Fruit fly (Drosophila melanogaster) whole organism, embryonic: ENCODE data around the gene AstC.

Experiments used
- ATbp ChIP-seq: fragments of 200-800 bp; sonication (Bioruptor generic); optimal IDR thresholded peaks from 2 replicates; lab custom pipeline; 2017; ENCODE audit warnings: missing biosample characterization, mild to moderate bottlenecking, missing genetic modification characterization, missing genetic modification reagents
- CG11247 ChIP-seq: fragments of 200-800 bp; sonication (Bioruptor generic); IDR thresholded peaks from 2 replicates; pipeline ENCODE4 v1.3.6; 2022; ENCODE audit warnings: missing biosample characterization, missing genetic modification characterization
- CG11456 ChIP-seq: fragments of 200-800 bp; sonication (Bioruptor generic); IDR thresholded peaks from 3 replicates; pipeline ENCODE4 v1.3.6; 2022; ENCODE audit warnings: missing biosample characterization, missing genetic modification characterization
- CG11504 ChIP-seq: fragments of 200-800 bp; sonication (Bioruptor generic); optimal IDR thresholded peaks from 3 replicates; lab custom pipeline; 2019; ENCODE audit warnings: missing biosample characterization, mild to moderate bottlenecking, missing genetic modification characterization, moderate library complexity
- CG12219 ChIP-seq: fragments of 200-800 bp; sonication (Bioruptor generic); optimal IDR thresholded peaks from 3 replicates; lab custom pipeline; 2018; ENCODE audit warnings: missing biosample characterization, mild to moderate bottlenecking, missing genetic modification characterization
- CG12769 ChIP-seq: fragments of 200-800 bp; sonication (Bioruptor generic); optimal IDR thresholded peaks from 2 replicates; lab custom pipeline; 2019; ENCODE audit warnings: missing biosample characterization, mild to moderate bottlenecking, missing genetic modification characterization, moderate library complexity
- CG14710 ChIP-seq: fragments of 200-800 bp; sonication (Bioruptor generic); optimal IDR thresholded peaks from 3 replicates; lab custom pipeline; 2019; ENCODE audit warnings: missing biosample characterization, mild to moderate bottlenecking, missing genetic modification characterization, moderate library complexity
- CG15696 ChIP-seq: fragments of 200-800 bp; sonication (Bioruptor generic); optimal IDR thresholded peaks from 2 replicates; lab custom pipeline; 2019; ENCODE audit warnings: missing biosample characterization, mild to moderate bottlenecking, missing genetic modification characterization, moderate library complexity
- CG16779 ChIP-seq: fragments of 200-800 bp; sonication (Bioruptor generic); IDR thresholded peaks from 2 replicates; pipeline ENCODE4 v1.3.6; 2022; ENCODE audit warnings: missing biosample characterization, missing genetic modification characterization
- CG17328 ChIP-seq: fragments of 200-800 bp; sonication (Bioruptor generic); IDR thresholded peaks from 2 replicates; pipeline ENCODE4 v1.3.6; 2022; ENCODE audit warnings: missing biosample characterization, missing genetic modification characterization
- CG1832 ChIP-seq: fragments of 200-800 bp; sonication (Bioruptor generic); optimal IDR thresholded peaks from 2 replicates; lab custom pipeline; 2017; ENCODE audit warnings: missing biosample characterization, mild to moderate bottlenecking, missing genetic modification characterization, inconsistent platforms
- CG30020 ChIP-seq: fragments of 200-800 bp; optimal IDR thresholded peaks from 2 replicates; lab custom pipeline; 2019; ENCODE audit warnings: missing biosample characterization, mild to moderate bottlenecking, missing genetic modification characterization, moderate library complexity
- CG31224 ChIP-seq: fragments of 200-800 bp; sonication (Bioruptor generic); IDR thresholded peaks from 2 replicates; pipeline ENCODE4 v1.3.6; 2022; ENCODE audit warnings: missing biosample characterization, missing genetic modification characterization
- CG33557 ChIP-seq: fragments of 200-800 bp; sonication (Bioruptor generic); optimal IDR thresholded peaks from 2 replicates; lab custom pipeline; 2019; ENCODE audit warnings: missing biosample characterization, mild to moderate bottlenecking, missing genetic modification characterization, moderate library complexity
- CG3407 ChIP-seq: fragments of 200-800 bp; sonication (Bioruptor generic); optimal IDR thresholded peaks from 2 replicates; lab custom pipeline; 2018; ENCODE audit warnings: missing biosample characterization, mild to moderate bottlenecking, missing genetic modification characterization
- CG42726 ChIP-seq: fragments of 200-800 bp; sonication (Bioruptor generic); IDR thresholded peaks from 2 replicates; pipeline ENCODE4 v1.3.6; 2022; ENCODE audit warnings: missing biosample characterization, missing genetic modification characterization; ENCODE audit not compliant: partially characterized antibody
- CG43689 ChIP-seq: fragments of 200-800 bp; sonication (Bioruptor generic); IDR thresholded peaks from 2 replicates; pipeline ENCODE4 v1.3.6; 2022; ENCODE audit warnings: missing biosample characterization, missing genetic modification characterization
- CG5953 ChIP-seq: fragments of 200-800 bp; sonication (Bioruptor generic); IDR thresholded peaks from 2 replicates; pipeline ENCODE4 v1.3.6; 2022; ENCODE audit warnings: missing biosample characterization, missing genetic modification characterization
- CG6254 ChIP-seq: fragments of 200-800 bp; sonication (Bioruptor generic); optimal IDR thresholded peaks from 3 replicates; lab custom pipeline; 2017; ENCODE audit warnings: mild to moderate bottlenecking, missing biosample characterization, missing genetic modification reagents, missing genetic modification characterization
- CG6272 ChIP-seq: fragments of 200-800 bp; sonication (Bioruptor generic); IDR thresholded peaks from 2 replicates; pipeline ENCODE4 v1.3.6; 2022; ENCODE audit warnings: missing biosample characterization, missing genetic modification characterization
- CG6813 ChIP-seq: fragments of 200-800 bp; sonication (Bioruptor generic); optimal IDR thresholded peaks from 2 replicates; lab custom pipeline; 2017; ENCODE audit warnings: missing biosample characterization, missing genetic modification characterization, mild to moderate bottlenecking, moderate library complexity, missing genetic modification reagents
- CG8290 ChIP-seq, 3 experiments: fragments of 200-800 bp; sonication (Bioruptor generic); optimal IDR thresholded peaks; 2 replicates each; lab custom pipeline; 2016 to 2019; ENCODE audit warnings: missing biosample characterization in 3 of 3, missing genetic modification characterization in 3 of 3, mild to moderate bottlenecking in 2 of 3, moderate library complexity in 1 of 3
- E2f1 ChIP-seq: fragments of 200-800 bp; sonication (Bioruptor generic); IDR thresholded peaks from 2 replicates; pipeline ENCODE4 v1.3.6; 2022; ENCODE audit warnings: missing biosample characterization, missing genetic modification characterization
- HHEX ChIP-seq: fragments of 200-800 bp; sonication (Bioruptor generic); optimal IDR thresholded peaks from 3 replicates; lab custom pipeline; 2017; ENCODE audit warnings: missing biosample characterization, mild to moderate bottlenecking, missing genetic modification characterization, missing genetic modification reagents
- Hey ChIP-seq: fragments of 200-800 bp; sonication (Bioruptor generic); optimal IDR thresholded peaks from 3 replicates; lab custom pipeline; 2018; ENCODE audit warnings: missing biosample characterization, mild to moderate bottlenecking, missing genetic modification characterization
- Lhr ChIP-seq: fragments of 200-800 bp; sonication (Bioruptor generic); optimal IDR thresholded peaks from 3 replicates; lab custom pipeline; 2017; ENCODE audit warnings: mild to moderate bottlenecking, missing biosample characterization, missing genetic modification reagents, missing genetic modification characterization
- MBD-R2 ChIP-seq: fragments of 200-800 bp; sonication (Bioruptor generic); IDR thresholded peaks from 2 replicates; pipeline ENCODE4 v1.3.6; 2022; ENCODE audit warnings: missing biosample characterization, missing genetic modification characterization
- NC2α ChIP-seq: fragments of 200-800 bp; sonication (Bioruptor generic); optimal IDR thresholded peaks from 2 replicates; lab custom pipeline; 2016; ENCODE audit warnings: missing biosample characterization, missing genetic modification characterization
- NK7.1 ChIP-seq: fragments of 200-800 bp; sonication (Bioruptor generic); optimal IDR thresholded peaks from 3 replicates; lab custom pipeline; 2016; ENCODE audit warnings: missing biosample characterization, missing genetic modification characterization
- Oaz ChIP-seq: fragments of 200-800 bp; sonication (Bioruptor generic); IDR thresholded peaks from 2 replicates; pipeline ENCODE4 v1.3.6; 2022; ENCODE audit warnings: missing biosample characterization, missing genetic modification characterization
- Sox100B ChIP-seq: fragments of 200-800 bp; sonication (Bioruptor generic); optimal IDR thresholded peaks from 3 replicates; lab custom pipeline; 2018; ENCODE audit warnings: missing biosample characterization, mild to moderate bottlenecking, missing genetic modification characterization
- Ssrp ChIP-seq: fragments of 200-800 bp; sonication (Bioruptor generic); optimal IDR thresholded peaks from 2 replicates; lab custom pipeline; 2018; ENCODE audit warnings: missing biosample characterization, mild to moderate bottlenecking, missing genetic modification characterization, moderate library complexity
- Vsx1 ChIP-seq: fragments of 200-800 bp; sonication (Bioruptor generic); optimal IDR thresholded peaks from 2 replicates; lab custom pipeline; 2017; ENCODE audit warnings: missing biosample characterization, mild to moderate bottlenecking, missing genetic modification characterization, missing genetic modification reagents
- btn ChIP-seq: fragments of 200-800 bp; sonication (Bioruptor generic); optimal IDR thresholded peaks from 2 replicates; lab custom pipeline; 2016; ENCODE audit warnings: missing biosample characterization, missing genetic modification characterization
- crol ChIP-seq: fragments of 200-800 bp; sonication (Bioruptor generic); IDR thresholded peaks from 2 replicates; pipeline ENCODE4 v1.3.6; 2022; ENCODE audit warnings: missing biosample characterization, missing genetic modification characterization
- dati ChIP-seq: fragments of 200-800 bp; sonication (Bioruptor generic); IDR thresholded peaks from 2 replicates; pipeline ENCODE4 v1.3.6; 2022; ENCODE audit warnings: missing biosample characterization, missing genetic modification characterization
- grau ChIP-seq: fragments of 200-800 bp; optimal IDR thresholded peaks from 3 replicates; lab custom pipeline; 2019; ENCODE audit warnings: missing biosample characterization, mild to moderate bottlenecking, missing genetic modification characterization, moderate library complexity
- gt ChIP-seq: fragments of 200-800 bp; sonication (Bioruptor generic); IDR thresholded peaks from 2 replicates; pipeline ENCODE4 v1.3.6; 2022; ENCODE audit warnings: missing biosample characterization, missing genetic modification characterization
- hkb ChIP-seq, 2 experiments: fragments of 200-800 bp in 1 of 2; fragments of >200 bp in 1 of 2; sonication (Bioruptor generic) in 1 of 2; IDR thresholded peaks in 1 of 2; optimal IDR thresholded peaks in 1 of 2; 2 replicates each; pipeline versions ENCODE4 v1.3.6 to Lab custom; 2017 to 2022; ENCODE audit warnings: missing biosample characterization in 1 of 2, missing genetic modification characterization in 1 of 2
- insv ChIP-seq, 2 experiments: fragments of 200-800 bp; sonication (Bioruptor generic); optimal IDR thresholded peaks; 3 replicates each; lab custom pipeline; 2016 to 2018; ENCODE audit warnings: missing biosample characterization in 2 of 2, missing genetic modification characterization in 2 of 2
- p53 ChIP-seq: fragments of 200-800 bp; sonication (Bioruptor generic); optimal IDR thresholded peaks from 2 replicates; lab custom pipeline; 2016; ENCODE audit warnings: missing biosample characterization, missing genetic modification characterization
- salm ChIP-seq: fragments of 200-800 bp; sonication (Bioruptor generic); optimal IDR thresholded peaks from 2 replicates; lab custom pipeline; 2018; ENCODE audit warnings: missing biosample characterization, mild to moderate bottlenecking, missing genetic modification characterization
- shn ChIP-seq: fragments of 200-800 bp; sonication (Bioruptor generic); optimal IDR thresholded peaks from 3 replicates; lab custom pipeline; 2016; ENCODE audit warnings: missing biosample characterization, missing genetic modification characterization
- slbo ChIP-seq: fragments of 200-800 bp; sonication (Bioruptor generic); IDR thresholded peaks from 2 replicates; pipeline ENCODE4 v1.3.6; 2022; ENCODE audit warnings: missing biosample characterization, missing genetic modification characterization
- sug ChIP-seq: fragments of 200-800 bp; optimal IDR thresholded peaks from 2 replicates; lab custom pipeline; 2019; ENCODE audit warnings: missing biosample characterization, mild to moderate bottlenecking, missing genetic modification characterization, moderate library complexity
- tgo ChIP-seq: fragments of 200-800 bp; sonication (Bioruptor generic); IDR thresholded peaks from 3 replicates; pipeline ENCODE4 v1.3.6; 2022; ENCODE audit warnings: missing biosample characterization, missing genetic modification characterization
- ttk ChIP-seq: fragments of 200-800 bp; sonication (Bioruptor generic); IDR thresholded peaks from 2 replicates; pipeline ENCODE4 v2.1.2; 2022; ENCODE audit warnings: missing biosample characterization, missing genetic modification characterization
- tx ChIP-seq: fragments of 200-800 bp; sonication (Bioruptor generic); optimal IDR thresholded peaks from 2 replicates; lab custom pipeline; 2016; ENCODE audit warnings: missing biosample characterization, missing genetic modification characterization
- vfl ChIP-seq: fragments of 200-800 bp; sonication (Bioruptor generic); optimal IDR thresholded peaks from 2 replicates; lab custom pipeline; 2016; ENCODE audit warnings: missing biosample characterization, missing genetic modification characterization
- z ChIP-seq: fragments of 200-800 bp; sonication (Bioruptor generic); IDR thresholded peaks from 3 replicates; pipeline ENCODE4 v1.3.6; 2022; ENCODE audit warnings: missing biosample characterization, missing genetic modification characterization
- zen2 ChIP-seq: fragments of 200-800 bp; sonication (Bioruptor generic); IDR thresholded peaks from 3 replicates; pipeline ENCODE4 v1.3.6; 2022; ENCODE audit warnings: missing biosample characterization, missing genetic modification characterization; ENCODE audit not compliant: partially characterized antibody

Gene AstC

dm6 chr2L:11038918-11039317, 42.3 kb downstream of the AstC start (continued):
- TF ChIP-seq gt (GFP tag; lab: Robert Waterston, UW) (no peak), CG11247 (GFP tag; lab: Robert Waterston, UW) (no peak), CG11456 (GFP tag; lab: Robert Waterston, UW) (0 out of 3 replicates have a peak, but pooled peaks have one; percentile 5), grau (tag; lab: Kevin White, UChicago) (no peak), CG31224 (GFP tag; lab: Robert Waterston, UW) (0 out of 2 replicates have a peak, but pooled peaks have one; percentile 8), CG14710 (tag; lab: Kevin White, UChicago) (no peak), btn (GFP tag; lab: Kevin White, UChicago) (no peak), ATbp (GFP tag; lab: Kevin White, UChicago) (peak; percentile 40), Vsx1 (GFP tag; lab: Kevin White, UChicago) (peak; percentile 41), NC2α (GFP tag; lab: Kevin White, UChicago) (no peak), CG30020 (no peak), CG17328 (no peak), CG16779 (GFP tag; lab: Robert Waterston, UW) (no peak), z (GFP tag; lab: Robert Waterston, UW) (no peak), E2f1 (GFP tag; lab: Robert Waterston, UW) (no peak), vfl (GFP tag; lab: Kevin White, UChicago) (no peak), CG5953 (GFP tag; lab: Robert Waterston, UW) (no peak), crol (GFP tag; lab: Robert Waterston, UW) (peak; percentile 46), CG43689 (GFP tag; lab: Robert Waterston, UW) (no peak), tgo (GFP tag; lab: Robert Waterston, UW) (no peak), p53 (GFP tag; lab: Kevin White, UChicago) (no peak), CG33557 (GFP tag; lab: Kevin White, UChicago) (peak; percentile 48), slbo (GFP tag; lab: Robert Waterston, UW) (no peak), Hey (tag; lab: Kevin White, UChicago) (no peak), dati (no peak), CG6813 (peak; percentile 3), CG12219 (GFP tag; lab: Kevin White, UChicago) (no peak), tx (no peak), sug (peak; percentile 21), CG15696 (peak; percentile 2), shn (no peak), CG1832 (GFP tag; lab: Kevin White, UChicago) (no peak), HHEX (GFP tag; lab: Kevin White, UChicago) (no peak), CG6254 (GFP tag; lab: Kevin White, UChicago) (peak; percentile 37), Ssrp (tag; lab: Kevin White, UChicago) (no peak), CG6272 (GFP tag; lab: Robert Waterston, UW) (no peak), NK7.1 (GFP tag; lab: Kevin White, UChicago) (no peak), CG42726 (GFP tag; lab: Robert Waterston, UW) (no peak), Oaz (no peak), hkb (optimal IDR thresholded peaks at IDR 0.05; lab: Kevin White, UChicago) (no peak), hkb (GFP tag; IDR thresholded peaks at IDR 0.05; lab: Robert Waterston, UW) (no peak), Lhr (GFP tag; lab: Kevin White, UChicago) (no peak), MBD-R2 (GFP tag; lab: Robert Waterston, UW) (no peak), insv (GFP tag; optimal IDR thresholded peaks at IDR 0.05; lab: Kevin White, UChicago) (no peak), CG8290 (GFP tag; optimal IDR thresholded peaks at IDR 0.05; lab: Kevin White, UChicago) (no peak), CG8290 (tag; optimal IDR thresholded peaks at IDR 0.05; lab: Kevin White, UChicago) (no peak), zen2 (GFP tag; lab: Robert Waterston, UW) (no peak), CG3407 (peak; percentile 2), CG11504 (tag; lab: Kevin White, UChicago) (no peak), ttk (GFP tag; lab: Robert Waterston, UW) (no peak), salm (tag; lab: Kevin White, UChicago) (peak; percentile 12), Sox100B (GFP tag; lab: Kevin White, UChicago) (peak; percentile 18), CG12769 (peak; percentile 78)
